Worm (Caenorhabditis elegans): ENCODE measurements around the gene srw-118.

The srw-118 gene

DNA sequence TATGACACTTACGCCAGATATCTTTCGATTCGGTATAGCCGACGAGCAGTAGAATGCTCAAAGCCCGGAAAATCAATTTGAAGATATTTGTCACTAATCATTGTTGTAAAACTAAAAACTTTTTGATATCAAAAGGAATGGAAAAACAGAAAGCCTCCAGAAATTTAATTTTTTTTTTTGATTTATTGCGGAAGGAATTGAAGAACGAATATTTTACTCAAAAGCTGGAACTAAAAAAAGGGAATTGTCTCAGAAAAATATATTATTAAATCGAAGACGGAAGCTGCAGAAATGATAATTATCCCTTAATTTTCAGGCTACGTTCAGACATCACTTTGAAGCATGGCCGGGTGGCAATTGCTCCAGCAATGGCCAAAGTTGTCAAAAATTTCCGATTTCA lies 36.0 kb downstream of the srw-118 start, which contains the start of gene srw-137:
Gene srw-137 (minus strand): TSS at position 101 of the 400 bp plus-strand sequence.
- TF ChIP-seq zag-1 (tag; optimal IDR thresholded peaks at IDR 0.05) (no peak), C16A3.4 (tag; optimal IDR thresholded peaks at IDR 0.05) (no peak), unc-86 (tag; optimal IDR thresholded peaks at IDR 0.05) (no peak), nhr-11 (tag; optimal IDR thresholded peaks at IDR 0.05) (no peak), lin-35 (GFP tag; optimal IDR thresholded peaks at IDR 0.05) (no peak), nhr-85 (tag) (no peak), lsy-2 (tag; optimal IDR thresholded peaks at IDR 0.05) (no peak), ceh-63 (GFP tag; optimal IDR thresholded peaks at IDR 0.05) (no peak), dsc-1 (tag; optimal IDR thresholded peaks at IDR 0.05) (no peak), snu-23 (GFP tag; optimal IDR thresholded peaks at IDR 0.05) (no peak), efl-3 (GFP tag; optimal IDR thresholded peaks at IDR 0.05) (no peak), nhr-90 (tag; optimal IDR thresholded peaks at IDR 0.05; ENCODE audit: poor library complexity) (no peak), nhr-76 (tag; optimal IDR thresholded peaks at IDR 0.05) (no peak), unc-130 (tag; optimal IDR thresholded peaks at IDR 0.05) (no peak), tbx-2 (tag; optimal IDR thresholded peaks at IDR 0.05) (no peak), lin-14 (GFP tag; optimal IDR thresholded peaks at IDR 0.05) (no peak), aha-1 (tag; optimal IDR thresholded peaks at IDR 0.05) (no peak), nhr-19 (GFP tag; conservative IDR thresholded peaks at IDR 0.05) (no peak), ceh-8 (GFP tag; optimal IDR thresholded peaks at IDR 0.05) (no peak), irx-1 (tag; optimal IDR thresholded peaks at IDR 0.05) (no peak)

DNA sequence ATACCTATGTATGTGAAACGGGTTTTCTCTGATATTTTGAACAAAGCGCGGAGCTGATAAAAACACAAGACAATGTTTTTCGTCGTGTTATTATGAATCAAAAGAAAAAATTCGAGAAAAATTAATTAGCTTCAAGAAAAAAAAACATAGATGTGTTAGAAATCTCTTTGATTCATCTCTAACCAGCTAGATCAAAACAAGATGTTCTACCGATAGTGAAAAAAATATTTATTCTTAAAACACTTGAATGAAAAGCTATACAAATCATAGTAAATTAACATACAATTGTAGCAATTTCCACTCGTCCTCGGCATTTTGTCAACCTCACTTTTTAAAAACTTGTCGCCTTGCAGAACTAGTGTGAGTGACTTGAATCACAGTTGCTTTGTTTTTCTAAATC lies 37.6 kb downstream of the srw-118 start:
- TF ChIP-seq lsy-2 (tag; optimal IDR thresholded peaks at IDR 0.05) (no peak), nhr-76 (tag; optimal IDR thresholded peaks at IDR 0.05) (no peak), grh-1 (GFP tag; IDR thresholded peaks at IDR 0.05) (no peak)

DNA sequence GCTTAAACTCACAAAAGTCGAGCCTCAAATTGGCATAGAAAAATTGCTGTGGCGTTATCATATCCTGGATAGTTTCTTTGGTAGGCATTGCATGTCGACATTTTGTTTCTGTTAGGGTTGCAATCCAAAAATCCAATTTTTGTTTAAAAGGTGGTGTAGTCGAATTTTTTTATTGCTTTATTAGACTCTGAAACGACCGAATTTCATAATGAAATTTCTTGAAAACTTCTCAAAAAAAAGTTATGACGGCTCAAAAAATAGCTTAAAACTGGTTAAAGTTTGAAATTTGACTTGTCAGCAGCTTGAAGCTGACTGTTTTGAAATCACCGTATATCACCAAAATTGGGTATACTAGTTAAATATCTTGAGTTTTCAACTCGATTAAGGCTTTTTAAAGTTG lies 38.5 kb downstream of the srw-118 start, which contains the start of gene srw-143:
Gene srw-143 (minus strand): TSS at position 101 of the 400 bp plus-strand sequence.
- TF ChIP-seq egl-27 (tag; optimal IDR thresholded peaks at IDR 0.05): no peak
- TF ChIP-seq efl-1 (optimal IDR thresholded peaks at IDR 0.05): no peak
- peak in 1 of 2 experiments; percentile 23 for TF ChIP-seq efl-1 (GFP tag; optimal IDR thresholded peaks at IDR 0.05 in 1 of 2)

DNA sequence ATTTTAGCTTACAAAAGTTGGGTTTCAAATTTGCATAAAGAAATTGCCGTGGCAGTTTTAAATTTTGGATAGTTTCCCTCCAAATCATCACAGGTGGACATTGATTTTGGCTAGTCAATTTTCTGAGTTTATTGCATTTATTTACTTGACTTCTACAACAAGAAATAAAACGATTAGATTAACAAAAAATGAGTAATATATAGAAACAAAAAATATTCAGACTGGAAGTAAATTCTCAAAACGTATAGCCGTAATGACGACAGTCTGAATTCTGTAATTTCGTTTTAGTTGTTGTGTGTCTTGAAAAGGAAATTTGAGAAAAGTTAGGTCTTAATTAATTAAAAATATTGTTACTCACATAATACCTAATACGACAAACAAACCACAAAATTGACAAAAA lies 41.4 kb downstream of the srw-118 start, which contains the start of gene srw-141:
Gene srw-141 (minus strand): TSS at position 101 of the 400 bp plus-strand sequence.
- no peak for TF ChIP-seq mep-1 (tag; optimal IDR thresholded peaks at IDR 0.05)
- no peak for TF ChIP-seq dpl-1 (GFP tag; optimal IDR thresholded peaks at IDR 0.05)
- no peak for TF ChIP-seq unc-86 (tag; optimal IDR thresholded peaks at IDR 0.05)
- no peak for TF ChIP-seq elt-2 (tag; optimal IDR thresholded peaks at IDR 0.05)
- TF ChIP-seq unc-62 (GFP tag; optimal IDR thresholded peaks at IDR 0.05): no peak
- no peak for TF ChIP-seq snpc-4 (tag; optimal IDR thresholded peaks at IDR 0.05)
- no peak for TF ChIP-seq Y116A8C.19 (tag; optimal IDR thresholded peaks at IDR 0.05; ENCODE audit: borderline replicate concordance)
- TF ChIP-seq tbx-2 (tag; optimal IDR thresholded peaks at IDR 0.05): no peak
- no peak for TF ChIP-seq isw-1 (GFP tag; IDR thresholded peaks at IDR 0.05)
- no peak for TF ChIP-seq fkh-10 (GFP tag; optimal IDR thresholded peaks at IDR 0.05)
- no peak for TF ChIP-seq ztf-4 (tag; optimal IDR thresholded peaks at IDR 0.05)
- TF ChIP-seq alr-1 (tag; optimal IDR thresholded peaks at IDR 0.05; ENCODE audit: borderline replicate concordance): no peak
- TF ChIP-seq vab-15 (tag; optimal IDR thresholded peaks at IDR 0.05): no peak
- TF ChIP-seq nhr-71 (tag; optimal IDR thresholded peaks at IDR 0.05): no peak
- no peak for TF ChIP-seq skn-1 (tag; optimal IDR thresholded peaks at IDR 0.05)
- no peak for TF ChIP-seq ets-5 (GFP tag; IDR thresholded peaks at IDR 0.05)
- no peak for TF ChIP-seq hlh-4 (tag; optimal IDR thresholded peaks at IDR 0.05)
- no peak for TF ChIP-seq rnt-1 (tag; optimal IDR thresholded peaks at IDR 0.05)
- no peak for TF ChIP-seq mef-2 (tag; optimal IDR thresholded peaks at IDR 0.05)

Measured in whole organism, L1 larva.